Worm (Caenorhabditis elegans) whole organism, mixed stage, embryonic: ENCODE data around the gene clec-234.
"Not testable (repeated sequence)": the region's sequence is repeated elsewhere in the genome, so short reads cannot be mapped to it uniquely, and the experiment has no call there.

Experiments used
- M03D4.4 ChIP-seq: sonication (generic microtip); optimal IDR thresholded peaks from 2 replicates; lab custom pipeline; 2017; ENCODE audit warnings: mild to moderate bottlenecking, missing genetic modification characterization, missing compliant biosample characterization
- bed-3 ChIP-seq: fragments of 200-800 bp; sonication (Bioruptor generic); optimal IDR thresholded peaks from 3 replicates; lab custom pipeline; 2018; ENCODE audit warnings: mild to moderate bottlenecking, missing genetic modification characterization, moderate library complexity, missing compliant biosample characterization
- ceh-39 ChIP-seq: fragments of 150-350 bp; optimal IDR thresholded peaks from 2 replicates; lab custom pipeline; 2014; ENCODE audit warnings: missing biosample characterization, missing genetic modification characterization
- ceh-83 ChIP-seq: fragments of 200-800 bp; sonication (Bioruptor generic); optimal IDR thresholded peaks from 2 replicates; lab custom pipeline; 2018; ENCODE audit warnings: mild to moderate bottlenecking, missing genetic modification characterization, missing compliant biosample characterization
- ces-1 ChIP-seq: fragments of 150-350 bp; optimal IDR thresholded peaks from 2 replicates; lab custom pipeline; 2014; ENCODE audit warnings: missing biosample characterization, missing genetic modification reagents, missing genetic modification characterization
- cnd-1 ChIP-seq: fragments of 200-800 bp; sonication (Bioruptor generic); optimal IDR thresholded peaks from 2 replicates; lab custom pipeline; 2018; ENCODE audit warnings: mild to moderate bottlenecking, missing genetic modification characterization, missing compliant biosample characterization
- drap-1 ChIP-seq: fragments of 200-800 bp; sonication (Bioruptor generic); optimal IDR thresholded peaks from 3 replicates; lab custom pipeline; 2018; ENCODE audit warnings: mild to moderate bottlenecking, missing genetic modification characterization, missing compliant biosample characterization
- elt-1 ChIP-seq: sonication (generic microtip); optimal IDR thresholded peaks from 2 replicates; lab custom pipeline; 2017; ENCODE audit warnings: missing genetic modification characterization, mild to moderate bottlenecking, missing compliant biosample characterization, antibody characterized with exemption, moderate library complexity, borderline replicate concordance; ENCODE audit not compliant: insufficient read depth
- elt-3 ChIP-seq: fragments of 150-350 bp; optimal IDR thresholded peaks from 2 replicates; lab custom pipeline; 2014; ENCODE audit warnings: missing biosample characterization, missing genetic modification characterization
- flh-1 ChIP-seq: fragments of 200-800 bp; sonication (Bioruptor generic); optimal IDR thresholded peaks from 2 replicates; lab custom pipeline; 2018; ENCODE audit warnings: mild to moderate bottlenecking, missing genetic modification characterization, moderate library complexity, missing compliant biosample characterization
- ham-2 ChIP-seq: fragments of 200-800 bp; sonication (Bioruptor generic); optimal IDR thresholded peaks from 2 replicates; lab custom pipeline; 2018; ENCODE audit warnings: mild to moderate bottlenecking, missing genetic modification characterization, missing compliant biosample characterization
- hlh-1 ChIP-seq: fragments of 150-350 bp; optimal IDR thresholded peaks from 2 replicates; lab custom pipeline; 2014; ENCODE audit warnings: missing biosample characterization, missing genetic modification reagents, missing genetic modification characterization
- lin-13 ChIP-seq: fragments of 150-350 bp; optimal IDR thresholded peaks from 2 replicates; lab custom pipeline; 2014; ENCODE audit warnings: missing biosample characterization, missing genetic modification characterization
- lin-32 ChIP-seq: fragments of 200-800 bp; sonication (Bioruptor generic); optimal IDR thresholded peaks from 2 replicates; lab custom pipeline; 2018; ENCODE audit warnings: mild to moderate bottlenecking, missing genetic modification characterization, missing compliant biosample characterization
- mab-5 ChIP-seq: fragments of 150-350 bp; optimal IDR thresholded peaks from 2 replicates; lab custom pipeline; 2014; ENCODE audit warnings: missing biosample characterization, missing genetic modification characterization
- mep-1 ChIP-seq: fragments of 150-350 bp; optimal IDR thresholded peaks from 2 replicates; lab custom pipeline; 2017; ENCODE audit warnings: missing biosample characterization, missing genetic modification reagents, missing genetic modification characterization, inconsistent platforms
- mls-2 ChIP-seq: sonication (generic microtip); optimal IDR thresholded peaks from 2 replicates; lab custom pipeline; 2016; ENCODE audit warnings: mild to moderate bottlenecking, missing genetic modification characterization, moderate library complexity, missing compliant biosample characterization
- nhr-12 ChIP-seq: fragments of 150-350 bp; optimal IDR thresholded peaks from 2 replicates; lab custom pipeline; 2014; ENCODE audit warnings: missing biosample characterization, missing genetic modification characterization
- nhr-2 ChIP-seq: fragments of 150-350 bp; optimal IDR thresholded peaks from 2 replicates; lab custom pipeline; 2014; ENCODE audit warnings: missing biosample characterization, missing genetic modification characterization
- nhr-237 ChIP-seq: fragments of 150-350 bp; optimal IDR thresholded peaks from 2 replicates; lab custom pipeline; 2014; ENCODE audit warnings: missing biosample characterization, missing genetic modification characterization
- nhr-28 ChIP-seq: fragments of 150-350 bp; optimal IDR thresholded peaks from 2 replicates; lab custom pipeline; 2014; ENCODE audit warnings: missing biosample characterization, missing genetic modification characterization
- nhr-76 ChIP-seq: sonication (generic microtip); optimal IDR thresholded peaks from 2 replicates; lab custom pipeline; 2017; ENCODE audit warnings: missing biosample characterization, missing genetic modification characterization
- pha-4 ChIP-seq: fragments of 150-350 bp; optimal IDR thresholded peaks from 2 replicates; lab custom pipeline; 2018; ENCODE audit warnings: missing biosample characterization, missing genetic modification reagents, missing genetic modification characterization
- sem-2 ChIP-seq: fragments of 200-800 bp; sonication (Bioruptor generic); optimal IDR thresholded peaks from 2 replicates; lab custom pipeline; 2018; ENCODE audit warnings: mild to moderate bottlenecking, missing genetic modification characterization, missing compliant biosample characterization
- snpc-4 ChIP-seq: fragments of 150-350 bp; optimal IDR thresholded peaks from 2 replicates; lab custom pipeline; 2014; ENCODE audit warnings: missing biosample characterization, missing genetic modification characterization
- sptf-1 ChIP-seq: sonication (generic microtip); optimal IDR thresholded peaks from 2 replicates; lab custom pipeline; 2017; ENCODE audit warnings: mild to moderate bottlenecking, missing genetic modification characterization, moderate library complexity, missing compliant biosample characterization
- unc-120 ChIP-seq: sonication (generic microtip); optimal IDR thresholded peaks from 2 replicates; lab custom pipeline; 2017; ENCODE audit warnings: missing genetic modification characterization, missing compliant biosample characterization; ENCODE audit not compliant: poor library complexity, severe bottlenecking
- unc-39 ChIP-seq: fragments of 150-350 bp; optimal IDR thresholded peaks from 2 replicates; lab custom pipeline; 2014; ENCODE audit warnings: missing biosample characterization, missing genetic modification characterization
- unc-62 ChIP-seq: fragments of 150-350 bp; optimal IDR thresholded peaks from 2 replicates; lab custom pipeline; 2014; ENCODE audit warnings: missing biosample characterization, missing genetic modification reagents, missing genetic modification characterization
- zip-8 ChIP-seq: fragments of 150-350 bp; optimal IDR thresholded peaks from 2 replicates; lab custom pipeline; 2014; ENCODE audit warnings: missing biosample characterization, missing genetic modification characterization
- ztf-11 ChIP-seq: fragments of 150-350 bp; optimal IDR thresholded peaks from 2 replicates; lab custom pipeline; 2014; ENCODE audit warnings: missing biosample characterization, missing genetic modification characterization

clec-234 gene

ce11 chrV:16395131-16395530, 38.2 kb downstream of the clec-234 start, which contains the start of gene F13A7.11:
Gene F13A7.11, minus strand, starts transcription at chrV:16395304.
- TF ChIP-seq sem-2 (GFP tag; lab: Kevin White, UChicago) (no peak), nhr-12 (no peak), snpc-4 (tag; lab: Kevin White, UChicago) (no peak), zip-8 (tag; lab: Kevin White, UChicago) (no peak), sptf-1 (no peak), bed-3 (GFP tag; lab: Kevin White, UChicago) (no peak), unc-120 (no peak), nhr-76 (tag; lab: Kevin White, UChicago) (no peak), ztf-11 (tag; lab: Kevin White, UChicago) (no peak), ceh-39 (tag; lab: Kevin White, UChicago) (no peak), cnd-1 (tag; lab: Kevin White, UChicago) (no peak), mab-5 (tag; lab: Kevin White, UChicago) (no peak), ces-1 (no peak), nhr-2 (tag; lab: Kevin White, UChicago) (no peak), elt-3 (tag; lab: Kevin White, UChicago) (no peak), lin-13 (tag; lab: Kevin White, UChicago) (no peak), hlh-1 (tag; lab: Kevin White, UChicago) (no peak), mls-2 (tag; lab: Kevin White, UChicago) (no peak), unc-62 (no peak), drap-1 (GFP tag; lab: Kevin White, UChicago) (no peak)
- TF ChIP-seq, all 35 proteins: peak for 0

DNA sequence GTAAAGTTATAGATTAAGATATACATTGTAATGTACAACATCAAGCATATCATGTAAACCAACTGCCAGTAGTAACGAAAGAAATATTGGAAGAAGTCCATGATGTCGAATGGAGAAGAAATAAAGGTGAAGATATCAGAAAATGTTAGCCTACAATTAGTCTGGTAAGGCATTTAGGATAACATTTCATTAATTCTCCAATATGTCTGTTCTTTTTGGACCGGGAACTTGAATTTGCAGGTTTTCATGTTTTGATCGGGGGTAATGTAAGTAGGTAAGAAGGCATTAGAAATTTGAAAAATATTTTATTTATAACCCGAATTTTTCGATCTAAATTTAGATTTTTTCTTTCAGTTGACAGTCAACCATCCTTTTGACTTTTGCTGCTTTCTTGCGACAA, 39.6 kb downstream of the clec-234 start, which contains the start of gene srd-63:
Gene srd-63, minus strand, starts transcription at position 101 of the 400 bp plus-strand sequence.
- no peak for TF ChIP-seq drap-1 (GFP tag; lab: Kevin White, UChicago)
- no peak for TF ChIP-seq flh-1
- TF ChIP-seq elt-3 (tag; lab: Kevin White, UChicago) = no peak
- no peak for TF ChIP-seq ceh-83
- no peak for TF ChIP-seq nhr-237 (tag; lab: Kevin White, UChicago)
- no peak for TF ChIP-seq hlh-1 (tag; lab: Kevin White, UChicago)
- TF ChIP-seq elt-1 = no peak
- TF ChIP-seq nhr-2 (tag; lab: Kevin White, UChicago) = no peak
- no peak for TF ChIP-seq ham-2 (GFP tag; lab: Kevin White, UChicago)
- no peak for TF ChIP-seq M03D4.4 (tag; lab: Kevin White, UChicago)
- TF ChIP-seq lin-13 (tag; lab: Kevin White, UChicago) = no peak
- no peak for TF ChIP-seq sem-2 (GFP tag; lab: Kevin White, UChicago)
- TF ChIP-seq mab-5 (tag; lab: Kevin White, UChicago) = no peak
- TF ChIP-seq lin-32 (GFP tag; lab: Kevin White, UChicago) = no peak
- TF ChIP-seq nhr-12 = no peak
- TF ChIP-seq sptf-1 = no peak
- no peak for TF ChIP-seq unc-62
- TF ChIP-seq unc-39 (tag; lab: Kevin White, UChicago) = no peak

- no peak for TF ChIP-seq zip-8 (tag; lab: Kevin White, UChicago)
- TF ChIP-seq, all 35 proteins: peak for 0
Observed at ce11 chrV:16390655-16391054, 42.7 kb downstream of the clec-234 start, which contains the start of gene gst-44. Gene gst-44, plus strand, starts transcription at chrV:16390891.

DNA sequence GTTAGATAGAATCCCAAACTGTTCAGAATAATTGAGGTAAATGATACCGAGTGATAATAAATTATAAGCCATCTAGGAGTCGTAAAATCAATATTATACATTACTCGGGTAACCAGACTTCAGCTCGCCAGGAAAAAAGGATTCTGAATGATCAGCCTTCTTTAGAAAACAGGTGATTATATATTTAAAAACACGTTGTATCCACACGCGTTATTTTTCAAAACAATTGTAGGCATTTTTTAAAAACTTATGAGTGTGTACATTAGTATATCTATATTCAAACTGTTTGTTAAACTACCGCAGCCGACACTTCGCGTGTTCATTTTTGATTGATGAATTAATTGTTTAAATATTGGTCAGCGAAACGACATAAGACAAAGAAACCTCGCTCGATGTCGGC, 45.1 kb downstream of the clec-234 start, which contains the start of gene sri-65:
Gene sri-65, minus strand, starts transcription at position 101 of the 400 bp plus-strand sequence.
- no peak for TF ChIP-seq mep-1 (tag; lab: Kevin White, UChicago)
- no peak for TF ChIP-seq sem-2 (GFP tag; lab: Kevin White, UChicago)
- TF ChIP-seq mab-5 (tag; lab: Kevin White, UChicago) = no peak
- no peak for TF ChIP-seq unc-39 (tag; lab: Kevin White, UChicago)
- no peak for TF ChIP-seq pha-4 (tag; lab: Kevin White, UChicago)
- TF ChIP-seq nhr-28 (tag; lab: Kevin White, UChicago) = no peak
- no peak for TF ChIP-seq ces-1
- TF ChIP-seq lin-13 (tag; lab: Kevin White, UChicago) = no peak

DNA sequence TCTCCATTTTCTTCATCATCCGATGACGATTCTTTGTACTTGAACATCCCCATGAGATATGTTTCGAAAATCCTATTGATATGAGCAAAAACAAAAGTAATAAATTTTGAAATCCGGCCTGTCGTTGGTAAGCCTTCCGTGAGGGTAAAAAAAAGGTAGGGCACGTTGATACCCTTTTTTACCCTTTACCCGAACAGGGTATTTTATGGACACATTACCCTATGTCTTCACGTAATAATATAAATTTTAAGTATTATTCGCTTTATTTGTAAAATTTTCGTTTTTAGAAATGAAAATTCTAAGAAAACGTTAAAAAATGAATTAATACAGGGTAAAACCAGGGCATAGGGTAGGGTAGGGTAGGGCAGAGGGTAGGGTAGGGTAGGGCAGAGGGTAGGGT, 49.6 kb downstream of the clec-234 start, which contains the start of gene F13A7.7:
Gene F13A7.7, minus strand, starts transcription at position 101 of the 400 bp plus-strand sequence.
- TF ChIP-seq hlh-1, mab-5, nhr-237 (tag; lab: Kevin White, UChicago): not testable (repeated sequence)
